Worm (Caenorhabditis elegans) whole organism, L1 larva: ENCODE data around the gene btb-5.

Experiments
- aly-2 ChIP-seq: fragments of 150-350 bp; optimal IDR thresholded peaks from 2 replicates; lab custom pipeline; 2014; ENCODE audit warnings: missing biosample characterization, missing genetic modification characterization
- egl-27 ChIP-seq, 2 experiments: fragments of 150-350 bp in 1 of 2; sonication (generic microtip); optimal IDR thresholded peaks; 3 replicates each; lab custom pipeline; 2017 to 2018; ENCODE audit warnings: missing biosample characterization in 2 of 2, missing genetic modification characterization in 2 of 2, missing genetic modification reagents in 2 of 2
- elt-2 ChIP-seq: sonication (generic microtip); optimal IDR thresholded peaks from 2 replicates; lab custom pipeline; 2016; ENCODE audit warnings: missing genetic modification characterization, mild to moderate bottlenecking, inconsistent platforms, missing compliant biosample characterization, missing genetic modification reagents
- nhr-237 ChIP-seq: fragments of 150-350 bp; optimal IDR thresholded peaks from 2 replicates; lab custom pipeline; 2014; ENCODE audit warnings: missing biosample characterization, missing genetic modification characterization
- nhr-28 ChIP-seq: fragments of 150-350 bp; optimal IDR thresholded peaks from 2 replicates; lab custom pipeline; 2014; ENCODE audit warnings: missing biosample characterization, missing genetic modification characterization
- pqm-1 ChIP-seq: sonication (generic microtip); optimal IDR thresholded peaks from 3 replicates; lab custom pipeline; 2017; ENCODE audit warnings: missing biosample characterization, missing genetic modification characterization
- snpc-4 ChIP-seq: fragments of 150-350 bp; optimal IDR thresholded peaks from 2 replicates; lab custom pipeline; 2014; ENCODE audit warnings: missing biosample characterization, missing genetic modification characterization
- sox-4 ChIP-seq: sonication (generic microtip); optimal IDR thresholded peaks from 2 replicates; lab custom pipeline; 2016; ENCODE audit warnings: missing genetic modification characterization, missing compliant biosample characterization
- sptf-1 ChIP-seq: fragments of 150-350 bp; optimal IDR thresholded peaks from 2 replicates; lab custom pipeline; 2014; ENCODE audit warnings: missing biosample characterization, missing genetic modification characterization
- unc-130 ChIP-seq: fragments of 150-350 bp; optimal IDR thresholded peaks from 2 replicates; lab custom pipeline; 2017; ENCODE audit warnings: missing biosample characterization, missing genetic modification characterization, inconsistent platforms
- unc-62 ChIP-seq: fragments of 150-350 bp; optimal IDR thresholded peaks from 2 replicates; lab custom pipeline; 2014; ENCODE audit warnings: missing biosample characterization, missing genetic modification reagents, missing genetic modification characterization

- no peak for TF ChIP-seq nhr-237 (tag; lab: Kevin White, UChicago)
- TF ChIP-seq snpc-4 (tag; lab: Kevin White, UChicago) = no peak
- no peak for TF ChIP-seq unc-62 (GFP tag; lab: Kevin White, UChicago)
- TF ChIP-seq nhr-28 (tag; lab: Kevin White, UChicago) = no peak
- TF ChIP-seq elt-2 (tag; lab: Kevin White, UChicago) = no peak
- no peak for TF ChIP-seq unc-130
- no peak for TF ChIP-seq pqm-1
- no peak for TF ChIP-seq sox-4
- no peak for TF ChIP-seq sptf-1 (tag; lab: Kevin White, UChicago)
- TF ChIP-seq egl-27 (tag; optimal IDR thresholded peaks at IDR 0.05; lab: Kevin White, UChicago) = no peak
- TF ChIP-seq aly-2 (tag; lab: Kevin White, UChicago) = no peak
Measured at ce11 chrIII:38117-38516, 22.8 kb downstream of the btb-5 start, which contains the start of gene clp-10.
